Worm (Caenorhabditis elegans) whole organism, midembryonic: ENCODE results near the gene pacl-1.

Source experiments
- T22C8.4 ChIP-seq: fragments of 200-800 bp; sonication (Bioruptor generic); IDR thresholded peaks from 2 replicates; pipeline ENCODE4 v1.3.6; 2022; ENCODE audit warnings: missing genetic modification characterization, missing compliant biosample characterization
- cog-1 ChIP-seq: sonication (generic microtip); optimal IDR thresholded peaks from 2 replicates; lab custom pipeline; 2016; ENCODE audit warnings: missing genetic modification characterization, missing compliant biosample characterization
- flt-1 ChIP-seq: fragments of 200-800 bp; sonication (Bioruptor generic); IDR thresholded peaks from 2 replicates; pipeline ENCODE4 v1.3.6; 2022; ENCODE audit warnings: missing genetic modification characterization, missing compliant biosample characterization
- klf-2 ChIP-seq: fragments of 200-800 bp; sonication (Bioruptor generic); conservative IDR thresholded peaks from 2 replicates; pipeline ENCODE4 v1.3.6; 2022; ENCODE audit warnings: missing genetic modification reagents, missing genetic modification characterization, missing compliant biosample characterization
- med-1 ChIP-seq: sonication (generic microtip); optimal IDR thresholded peaks from 2 replicates; lab custom pipeline; 2017; ENCODE audit warnings: missing genetic modification characterization, mild to moderate bottlenecking, missing compliant biosample characterization, antibody characterized with exemption, missing genetic modification reagents; ENCODE audit not compliant: insufficient read depth
- ref-1 ChIP-seq: fragments of 200-800 bp; sonication (Bioruptor generic); conservative IDR thresholded peaks from 2 replicates; pipeline ENCODE4 v1.3.6; 2022; ENCODE audit warnings: missing genetic modification reagents, missing genetic modification characterization, missing compliant biosample characterization
- tab-1 ChIP-seq: fragments of 200-800 bp; sonication (Bioruptor generic); IDR thresholded peaks from 2 replicates; pipeline ENCODE4 v1.3.6; 2022; ENCODE audit warnings: missing genetic modification characterization, missing compliant biosample characterization
- ztf-23 ChIP-seq: fragments of 200-800 bp; sonication (Bioruptor generic); IDR thresholded peaks from 2 replicates; pipeline ENCODE4 v1.3.6; 2022; ENCODE audit warnings: missing genetic modification reagents, missing genetic modification characterization, missing compliant biosample characterization
- ztf-29 ChIP-seq: fragments of 200-800 bp; sonication (Bioruptor generic); IDR thresholded peaks from 2 replicates; pipeline ENCODE4 v1.3.6; 2022; ENCODE audit warnings: missing genetic modification reagents, missing genetic modification characterization, missing compliant biosample characterization

Gene pacl-1

ce11 chrV:16237223-16237622, 38.0 kb downstream of the pacl-1 start, which contains the start of gene F21H7.5:
F21H7.5 (plus strand) TSS chrV:16237523.
- TF ChIP-seq flt-1 (GFP tag; lab: Robert Waterston, UW) (no peak), ztf-23 (GFP tag; lab: Robert Waterston, UW) (no peak), tab-1 (no peak), med-1 (GFP tag; lab: Kevin White, UChicago) (no peak), ztf-29 (GFP tag; lab: Robert Waterston, UW) (no peak), klf-2 (GFP tag; lab: Robert Waterston, UW) (no peak), cog-1 (tag; lab: Kevin White, UChicago) (no peak), T22C8.4 (GFP tag; lab: Robert Waterston, UW) (no peak)

- no peak for TF ChIP-seq ref-1 (GFP tag; lab: Robert Waterston, UW)
- no peak for TF ChIP-seq med-1 (GFP tag; lab: Kevin White, UChicago)
- TF ChIP-seq ztf-29 (GFP tag; lab: Robert Waterston, UW), result no peak
- TF ChIP-seq cog-1 (tag; lab: Kevin White, UChicago), result no peak
- no peak for TF ChIP-seq T22C8.4 (GFP tag; lab: Robert Waterston, UW)
- TF ChIP-seq flt-1 (GFP tag; lab: Robert Waterston, UW), result no peak
- TF ChIP-seq klf-2 (GFP tag; lab: Robert Waterston, UW), result no peak
- no peak for TF ChIP-seq ztf-23 (GFP tag; lab: Robert Waterston, UW)
Observed at ce11 chrV:16235647-16236046, 39.6 kb downstream of the pacl-1 start, which contains the start of gene srh-98. srh-98 (minus strand) TSS chrV:16235747.

- TF ChIP-seq ztf-29 (GFP tag; lab: Robert Waterston, UW) (no peak), cog-1 (tag; lab: Kevin White, UChicago) (no peak), flt-1 (GFP tag; lab: Robert Waterston, UW) (no peak), klf-2 (GFP tag; lab: Robert Waterston, UW) (no peak), tab-1 (no peak), med-1 (GFP tag; lab: Kevin White, UChicago) (no peak), ref-1 (GFP tag; lab: Robert Waterston, UW) (no peak), T22C8.4 (GFP tag; lab: Robert Waterston, UW) (no peak), ztf-23 (GFP tag; lab: Robert Waterston, UW) (no peak)
Observed at ce11 chrV:16235135-16235534, 40.1 kb downstream of the pacl-1 start, which contains the start of gene F21H7.3. F21H7.3 (minus strand) TSS chrV:16235235.

ce11 chrV:16233624-16234023, 41.6 kb downstream of the pacl-1 start, which contains the start of gene clec-233:
clec-233 (plus strand) TSS chrV:16233924.
- TF ChIP-seq T22C8.4 (GFP tag; lab: Robert Waterston, UW) (no peak), tab-1 (no peak), ztf-23 (GFP tag; lab: Robert Waterston, UW) (no peak), ref-1 (GFP tag; lab: Robert Waterston, UW) (no peak), cog-1 (tag; lab: Kevin White, UChicago) (no peak), flt-1 (GFP tag; lab: Robert Waterston, UW) (no peak), med-1 (GFP tag; lab: Kevin White, UChicago) (no peak), ztf-29 (GFP tag; lab: Robert Waterston, UW) (no peak), klf-2 (GFP tag; lab: Robert Waterston, UW) (no peak)

ce11 chrV:16232180-16232579, 43.1 kb downstream of the pacl-1 start, which contains the start of gene gst-22:
gst-22 (minus strand) TSS chrV:16232282.
- TF ChIP-seq T22C8.4 (GFP tag; lab: Robert Waterston, UW) (no peak), ref-1 (GFP tag; lab: Robert Waterston, UW) (no peak), med-1 (GFP tag; lab: Kevin White, UChicago) (no peak), tab-1 (no peak), flt-1 (GFP tag; lab: Robert Waterston, UW) (no peak), klf-2 (GFP tag; lab: Robert Waterston, UW) (no peak), ztf-29 (GFP tag; lab: Robert Waterston, UW) (no peak), ztf-23 (GFP tag; lab: Robert Waterston, UW) (no peak), cog-1 (tag; lab: Kevin White, UChicago) (no peak)

- no peak for TF ChIP-seq cog-1 (tag; lab: Kevin White, UChicago)
- no peak for TF ChIP-seq klf-2 (GFP tag; lab: Robert Waterston, UW)
- no peak for TF ChIP-seq ztf-29 (GFP tag; lab: Robert Waterston, UW)
- TF ChIP-seq med-1 (GFP tag; lab: Kevin White, UChicago), result no peak
- no peak for TF ChIP-seq flt-1 (GFP tag; lab: Robert Waterston, UW)
- no peak for TF ChIP-seq tab-1
- no peak for TF ChIP-seq ref-1 (GFP tag; lab: Robert Waterston, UW)
- no peak for TF ChIP-seq T22C8.4 (GFP tag; lab: Robert Waterston, UW)
- no peak for TF ChIP-seq ztf-23 (GFP tag; lab: Robert Waterston, UW)
Observed at ce11 chrV:16229896-16230295, 45.4 kb downstream of the pacl-1 start, which contains the start of the genes F21H7.2 and F21H7.12. F21H7.2 (minus strand) TSS chrV:16229996. F21H7.12 (plus strand) TSS chrV:16230165.

ce11 chrV:16229439-16229838, 45.8 kb downstream of the pacl-1 start:
- TF ChIP-seq klf-2 (GFP tag; lab: Robert Waterston, UW) (no peak), cog-1 (tag; lab: Kevin White, UChicago) (no peak), T22C8.4 (GFP tag; lab: Robert Waterston, UW) (no peak), flt-1 (GFP tag; lab: Robert Waterston, UW) (no peak), tab-1 (no peak), ztf-23 (GFP tag; lab: Robert Waterston, UW) (no peak)

- TF ChIP-seq cog-1 (tag; lab: Kevin White, UChicago), result no peak
- TF ChIP-seq flt-1 (GFP tag; lab: Robert Waterston, UW), result no peak
- no peak for TF ChIP-seq ztf-29 (GFP tag; lab: Robert Waterston, UW)
- no peak for TF ChIP-seq klf-2 (GFP tag; lab: Robert Waterston, UW)
- no peak for TF ChIP-seq med-1 (GFP tag; lab: Kevin White, UChicago)
- TF ChIP-seq ztf-23 (GFP tag; lab: Robert Waterston, UW), result no peak
- TF ChIP-seq ref-1 (GFP tag; lab: Robert Waterston, UW), result no peak
- TF ChIP-seq T22C8.4 (GFP tag; lab: Robert Waterston, UW), result no peak
- no peak for TF ChIP-seq tab-1
Observed at ce11 chrV:16226581-16226980, 48.7 kb downstream of the pacl-1 start, which contains the start of gene F11A5.13. F11A5.13 (minus strand) TSS chrV:16226681.
